In the genomic region with DNA sequence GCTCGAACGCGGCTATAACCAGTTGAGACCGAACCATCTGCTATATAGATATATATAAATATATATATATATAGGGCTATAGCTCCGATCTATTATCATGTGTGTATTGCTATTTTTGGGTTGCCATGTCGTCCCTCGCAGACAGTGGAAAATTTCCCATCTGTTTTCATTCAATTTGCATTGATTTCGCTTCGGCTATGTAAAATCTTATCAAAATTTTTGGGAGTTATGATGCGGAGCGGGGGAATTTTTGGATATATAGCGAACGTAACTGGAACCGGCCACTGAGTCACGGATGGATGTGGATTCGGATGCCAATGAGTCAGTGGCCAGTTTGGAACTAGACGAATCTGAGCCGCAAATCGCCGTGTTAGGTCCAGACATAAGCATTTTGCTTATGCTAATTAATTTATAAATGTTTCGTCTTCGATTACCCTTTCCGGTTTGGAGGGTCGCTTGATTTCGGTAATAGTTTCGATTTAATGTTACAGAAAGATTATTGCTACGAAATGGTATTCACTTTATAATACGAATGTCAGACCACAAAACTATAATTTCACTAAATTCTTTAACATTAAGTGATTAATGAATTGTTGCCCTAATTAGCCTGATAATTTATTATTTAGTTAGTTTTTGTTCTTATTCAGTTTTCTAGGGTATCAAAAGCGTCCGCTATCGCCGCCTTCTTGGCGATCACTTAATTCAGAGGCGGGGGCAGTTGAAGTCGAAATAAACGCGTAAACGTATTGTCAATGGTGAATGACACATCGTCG, we compare ENCODE assay signal across 3 fruit fly cellular contexts.
TF ChIP-seq lines count a peak whose summit lies in the region.

No protein-coding gene starts in this region.

TF ChIP-seq in whole organism, embryonic, 481 proteins besides CTCF, POLR2A, EP300 and RAD21 (continued from another document):
- TF ChIP-seq klu (GFP tag; IDR thresholded peaks at IDR 0.05; lab: Robert Waterston, UW) (no peak), esg (GFP tag; conservative IDR thresholded peaks at IDR 0.05; lab: Robert Waterston, UW) (no peak; the same call in 1 of the 2 replicates), en (GFP tag; optimal IDR thresholded peaks at IDR 0.05; lab: Kevin White, UChicago) (no peak), dpn (GFP tag; optimal IDR thresholded peaks at IDR 0.05; lab: Kevin White, UChicago) (peak in 1 of 2 experiments; percentile 17), Rfx (GFP tag; IDR thresholded peaks at IDR 0.05; lab: Robert Waterston, UW) (peak; percentile 45; the same call in 1 of the 2 replicates), Tbp (GFP tag; optimal IDR thresholded peaks at IDR 0.05; lab: Kevin White, UChicago) (no peak), D19B (GFP tag; optimal IDR thresholded peaks at IDR 0.05; lab: Kevin White, UChicago) (peak; percentile 53), Sox100B (GFP tag; optimal IDR thresholded peaks at IDR 0.05; lab: Kevin White, UChicago) (peak; percentile 2), NFAT (GFP tag; IDR thresholded peaks at IDR 0.05; lab: Robert Waterston, UW) (0 out of 2 replicates have a peak, but pooled peaks have one; percentile 14), Ets65A (GFP tag; lab: Kevin White, UChicago) (peak; percentile 25), unpg (GFP tag; optimal IDR thresholded peaks at IDR 0.05; lab: Kevin White, UChicago) (peak; percentile 2), CG15269 (tag; optimal IDR thresholded peaks at IDR 0.05; lab: Kevin White, UChicago) (peak; percentile 36), CG34224 (GFP tag; IDR thresholded peaks at IDR 0.05; lab: Robert Waterston, UW; ENCODE audit: partially characterized antibody) (no peak), sima (GFP tag; optimal IDR thresholded peaks at IDR 0.05; lab: Kevin White, UChicago) (no peak), CoRest (tag; optimal IDR thresholded peaks at IDR 0.05; lab: Kevin White, UChicago) (peak; percentile 20), al (GFP tag; IDR thresholded peaks at IDR 0.05; lab: Robert Waterston, UW) (0 out of 2 replicates have a peak, but pooled peaks have one; percentile 18), CG9727 (GFP tag; optimal IDR thresholded peaks at IDR 0.05; lab: Kevin White, UChicago) (peak; percentile 9), CG11504 (tag; optimal IDR thresholded peaks at IDR 0.05; lab: Kevin White, UChicago) (peak; percentile 51), CG9215 (GFP tag; IDR thresholded peaks at IDR 0.05; lab: Robert Waterston, UW) (peak; percentile 41; the same call in 1 of the 2 replicates), Pdp1 (GFP tag; optimal IDR thresholded peaks at IDR 0.05; lab: Kevin White, UChicago) (peak in 1 of 2 experiments; percentile 20), Hr51 (GFP tag; optimal IDR thresholded peaks at IDR 0.05; lab: Kevin White, UChicago) (peak in 1 of 2 experiments; percentile 30), lilli (GFP tag; optimal IDR thresholded peaks at IDR 0.05; lab: Kevin White, UChicago) (peak; percentile 25), Ada2b (GFP tag; IDR thresholded peaks at IDR 0.05; lab: Robert Waterston, UW) (no peak), CG17361 (GFP tag; IDR thresholded peaks at IDR 0.05; lab: Robert Waterston, UW) (0 out of 3 replicates have a peak, but pooled peaks have one; percentile 20), CG2120 (GFP tag; optimal IDR thresholded peaks at IDR 0.05; lab: Kevin White, UChicago) (peak; percentile 59), CG13775 (GFP tag; optimal IDR thresholded peaks at IDR 0.05; lab: Kevin White, UChicago) (peak; percentile 11), nau (GFP tag; optimal IDR thresholded peaks at IDR 0.05; lab: Kevin White, UChicago) (no peak), CG12104 (GFP tag; optimal IDR thresholded peaks at IDR 0.05; lab: Kevin White, UChicago) (no peak)

TF ChIP-seq in whole organism, prepupa, 60 proteins besides CTCF, POLR2A, EP300 and RAD21 (continued from another document):
- TF ChIP-seq achi (GFP tag; optimal IDR thresholded peaks at IDR 0.05; lab: Kevin White, UChicago) (no peak), vri (GFP tag; optimal IDR thresholded peaks at IDR 0.05; lab: Kevin White, UChicago) (peak; percentile 10), Smox (GFP tag; optimal IDR thresholded peaks at IDR 0.05; lab: Kevin White, UChicago) (peak; percentile 35), esn (GFP tag; optimal IDR thresholded peaks at IDR 0.05; lab: Kevin White, UChicago) (peak; percentile 46)
TF ChIP-seq in whole organism, prepupa: peak in this region for 13.

TF ChIP-seq in whole organism, wandering third instar larva, 38 proteins besides CTCF, POLR2A, EP300 and RAD21 (continued from another document):
- TF ChIP-seq dsf (GFP tag; optimal IDR thresholded peaks at IDR 0.05; lab: Kevin White, UChicago; ENCODE audit: borderline replicate concordance) (no peak), GATAd (GFP tag; optimal IDR thresholded peaks at IDR 0.05; lab: Kevin White, UChicago) (no peak), Mio (GFP tag; optimal IDR thresholded peaks at IDR 0.05; lab: Kevin White, UChicago) (no peak), Rel (GFP tag; optimal IDR thresholded peaks at IDR 0.05; lab: Kevin White, UChicago) (no peak), Rel (tag; optimal IDR thresholded peaks at IDR 0.05; lab: Kevin White, UChicago) (peak; percentile 56), sage (GFP tag; optimal IDR thresholded peaks at IDR 0.05; lab: Kevin White, UChicago) (no peak), Hr83 (GFP tag; optimal IDR thresholded peaks at IDR 0.05; lab: Kevin White, UChicago; ENCODE audit: poor library complexity, severe bottlenecking) (no peak)
